Fruit fly (Drosophila melanogaster): Measurements from ENCODE around the gene CG14712.

Gene CG14712

DNA sequence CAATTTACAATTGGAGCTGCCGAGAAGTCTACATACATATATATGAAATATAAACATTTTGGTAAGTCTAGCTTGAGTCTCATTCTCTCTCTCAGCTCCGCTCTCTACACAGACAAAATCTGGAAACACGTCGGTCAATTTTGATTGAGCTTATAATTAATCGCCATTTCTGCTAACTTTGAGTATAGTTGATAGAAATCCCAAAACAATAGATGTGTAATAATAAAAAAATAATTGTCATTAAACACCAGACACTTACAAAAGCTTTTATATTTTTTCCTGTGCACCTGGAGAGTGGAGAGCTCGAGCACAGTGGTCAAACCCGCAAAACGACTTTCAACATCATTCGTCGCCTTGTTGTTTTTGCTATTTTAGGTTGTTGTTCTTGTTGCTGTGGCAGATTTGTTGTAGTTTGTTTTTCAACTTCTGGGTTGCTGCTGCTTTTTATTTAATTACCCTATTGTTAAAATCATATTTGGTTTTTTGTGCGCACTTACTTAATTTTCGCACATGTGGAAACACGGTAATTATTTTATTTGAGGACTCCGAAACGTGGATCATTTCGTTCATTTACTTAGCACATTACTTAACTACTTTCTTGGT lies 28.2 kb downstream of the CG14712 start (continued):
- TF ChIP-seq vnd (GFP tag; IDR thresholded peaks at IDR 0.05; ENCODE audit: partially characterized antibody) (no peak), gsb (GFP tag; IDR thresholded peaks at IDR 0.05) (peak; percentile 95), Dll (GFP tag; IDR thresholded peaks at IDR 0.05; ENCODE audit: partially characterized antibody) (no peak), chm (GFP tag; IDR thresholded peaks at IDR 0.05) (peak; percentile 98), CG18476 (GFP tag; optimal IDR thresholded peaks at IDR 0.05) (peak; percentile 94), btn (GFP tag; optimal IDR thresholded peaks at IDR 0.05) (peak; percentile 85), corto (GFP tag; optimal IDR thresholded peaks at IDR 0.05) (peak; percentile 97), nerfin-2 (GFP tag; IDR thresholded peaks at IDR 0.05; ENCODE audit: partially characterized antibody) (no peak), Kr (GFP tag; optimal IDR thresholded peaks at IDR 0.05) (no peak), CG1233 (GFP tag; optimal IDR thresholded peaks at IDR 0.05) (peak; percentile 95), Scr (GFP tag; IDR thresholded peaks at IDR 0.05; ENCODE audit: partially characterized antibody) (no peak), sens (GFP tag) (peak; percentile 99), CG16813 (GFP tag; IDR thresholded peaks at IDR 0.05; ENCODE audit: partially characterized antibody) (no peak), CG17359 (tag; optimal IDR thresholded peaks at IDR 0.05) (peak; percentile 97), CG18619 (GFP tag; optimal IDR thresholded peaks at IDR 0.05) (peak; percentile 94), Hr51 (GFP tag; optimal IDR thresholded peaks at IDR 0.05) (peak; percentile 94 to 96), BtbVII (GFP tag; optimal IDR thresholded peaks at IDR 0.05) (peak; percentile 95), run (tag; optimal IDR thresholded peaks at IDR 0.05) (peak; percentile 89), her (GFP tag; optimal IDR thresholded peaks at IDR 0.05) (peak; percentile 91), trh (GFP tag; optimal IDR thresholded peaks at IDR 0.05) (peak; percentile 91), CG11723 (GFP tag; optimal IDR thresholded peaks at IDR 0.05) (peak; percentile 91), ci (GFP tag; IDR thresholded peaks at IDR 0.05) (peak; percentile 98), Usf (GFP tag; optimal IDR thresholded peaks at IDR 0.05) (peak; percentile 84), h (optimal IDR thresholded peaks at IDR 0.05) (no peak), Ada2b (GFP tag; IDR thresholded peaks at IDR 0.05) (peak; percentile 97), CG10209 (GFP tag; optimal IDR thresholded peaks at IDR 0.05) (peak; percentile 95), br (optimal IDR thresholded peaks at IDR 0.05) (no peak), CG10462 (GFP tag; optimal IDR thresholded peaks at IDR 0.05) (peak; percentile 89), salm (tag; optimal IDR thresholded peaks at IDR 0.05) (peak; percentile 94), Bteb2 (GFP tag; optimal IDR thresholded peaks at IDR 0.05) (peak; percentile 96), Hr78 (GFP tag; optimal IDR thresholded peaks at IDR 0.05) (peak in 1 of 2 experiments; percentile 77), wek (GFP tag; optimal IDR thresholded peaks at IDR 0.05) (peak; percentile 84), disco-r (GFP tag; optimal IDR thresholded peaks at IDR 0.05) (peak; percentile 86), tll (GFP tag; optimal IDR thresholded peaks at IDR 0.05) (no peak), CG17912 (GFP tag; optimal IDR thresholded peaks at IDR 0.05) (peak; percentile 41), dpn (GFP tag; optimal IDR thresholded peaks at IDR 0.05) (peak; percentile 96 to 97), zen (tag; optimal IDR thresholded peaks at IDR 0.05) (peak; percentile 90), cato (GFP tag; optimal IDR thresholded peaks at IDR 0.05; ENCODE audit: borderline replicate concordance) (peak; percentile 91), dmrt11E (tag; optimal IDR thresholded peaks at IDR 0.05) (peak; percentile 91), luna (GFP tag; optimal IDR thresholded peaks at IDR 0.05) (peak; percentile 85), scrt (GFP tag; optimal IDR thresholded peaks at IDR 0.05) (peak; percentile 93), Trl (optimal IDR thresholded peaks at IDR 0.05) (peak; percentile 33 to 68), Trl (GFP tag; optimal IDR thresholded peaks at IDR 0.05) (peak; percentile 95), Deaf1 (tag; optimal IDR thresholded peaks at IDR 0.05) (peak; percentile 80), CG15696 (tag; optimal IDR thresholded peaks at IDR 0.05) (peak; percentile 76), gro (GFP tag; optimal IDR thresholded peaks at IDR 0.05) (peak; percentile 97), CG10274 (GFP tag; optimal IDR thresholded peaks at IDR 0.05) (peak; percentile 81), CG6689 (GFP tag; IDR thresholded peaks at IDR 0.05) (peak; percentile 96), CG8924 (tag; optimal IDR thresholded peaks at IDR 0.05) (peak; percentile 97)

Data from whole organism, embryonic.